Worm (Caenorhabditis elegans) whole organism, L1 larva: ENCODE results near the gene nas-8.

Experiments
- C04F5.9 ChIP-seq: sonication (generic microtip); optimal IDR thresholded peaks from 2 replicates; lab custom pipeline; 2016; ENCODE audit warnings: missing genetic modification characterization, missing compliant biosample characterization
- C16A3.4 ChIP-seq: fragments of 150-350 bp; optimal IDR thresholded peaks from 2 replicates; lab custom pipeline; 2014; ENCODE audit warnings: missing biosample characterization, missing genetic modification characterization
- F16B12.6 ChIP-seq: fragments of 150-350 bp; optimal IDR thresholded peaks from 2 replicates; lab custom pipeline; 2014; ENCODE audit warnings: missing biosample characterization, missing genetic modification characterization
- aha-1 ChIP-seq: fragments of 150-350 bp; optimal IDR thresholded peaks from 2 replicates; lab custom pipeline; 2014; ENCODE audit warnings: missing biosample characterization, missing genetic modification characterization
- alr-1 ChIP-seq: fragments of 200-800 bp; sonication (Bioruptor generic); optimal IDR thresholded peaks from 2 replicates; lab custom pipeline; 2018; ENCODE audit warnings: borderline replicate concordance, mild to moderate bottlenecking, missing genetic modification characterization, missing compliant biosample characterization
- aly-2 ChIP-seq: fragments of 150-350 bp; optimal IDR thresholded peaks from 2 replicates; lab custom pipeline; 2014; ENCODE audit warnings: missing biosample characterization, missing genetic modification characterization
- ama-1 ChIP-seq: fragments of 150-350 bp; optimal IDR thresholded peaks from 2 replicates; lab custom pipeline; 2014
- ceh-82 ChIP-seq, 3 experiments: fragments of 150-350 bp in 1 of 3; sonication (generic microtip) in 2 of 3; optimal IDR thresholded peaks; 2 replicates each; lab custom pipeline; 2014 to 2017; ENCODE audit warnings: missing biosample characterization in 3 of 3, missing genetic modification characterization in 3 of 3
- ceh-88 ChIP-seq: fragments of 200-800 bp; sonication (Bioruptor generic); IDR thresholded peaks from 2 replicates; pipeline ENCODE4 v1.3.6; 2022; ENCODE audit warnings: missing genetic modification characterization, missing compliant biosample characterization
- ces-1 ChIP-seq: fragments of 150-350 bp; optimal IDR thresholded peaks from 2 replicates; lab custom pipeline; 2014; ENCODE audit warnings: missing biosample characterization, missing genetic modification reagents, missing genetic modification characterization
- dpl-1 ChIP-seq, 3 experiments: fragments of 150-350 bp in 2 of 3; sonication (generic microtip) in 1 of 3; optimal IDR thresholded peaks; 2 replicates each; lab custom pipeline; 2014 to 2017; ENCODE audit warnings: missing biosample characterization in 3 of 3, missing genetic modification characterization in 3 of 3, missing genetic modification reagents in 3 of 3
- dsc-1 ChIP-seq: sonication (generic microtip); optimal IDR thresholded peaks from 2 replicates; lab custom pipeline; 2016; ENCODE audit warnings: mild to moderate bottlenecking, missing genetic modification characterization, missing compliant biosample characterization
- efl-1 ChIP-seq, 4 experiments: fragments of 150-350 bp; optimal IDR thresholded peaks in 3 of 4; peaks in 1 of 4; 1 replicate in 1 of 4; 2 replicates in 3 of 4; lab custom pipeline; 2014; ENCODE audit warnings: missing biosample characterization in 2 of 4, missing genetic modification characterization in 2 of 4, missing genetic modification reagents in 2 of 4
- efl-3 ChIP-seq: fragments of 200-800 bp; sonication (Bioruptor generic); optimal IDR thresholded peaks from 2 replicates; lab custom pipeline; 2018; ENCODE audit warnings: mild to moderate bottlenecking, missing genetic modification characterization, missing compliant biosample characterization
- ets-5 ChIP-seq: fragments of 200-800 bp; sonication (Bioruptor generic); IDR thresholded peaks from 2 replicates; pipeline ENCODE4 v1.3.6; 2022; ENCODE audit warnings: missing genetic modification characterization, missing compliant biosample characterization
- fkh-8 ChIP-seq: sonication (generic microtip); optimal IDR thresholded peaks from 2 replicates; lab custom pipeline; 2016; ENCODE audit warnings: mild to moderate bottlenecking, missing genetic modification characterization, missing compliant biosample characterization
- hlh-17 ChIP-seq: fragments of 200-800 bp; sonication (Bioruptor generic); optimal IDR thresholded peaks from 2 replicates; lab custom pipeline; 2018; ENCODE audit warnings: missing genetic modification characterization, mild to moderate bottlenecking, missing compliant biosample characterization, moderate library complexity, borderline replicate concordance
- lin-14 ChIP-seq: fragments of 200-800 bp; sonication (Bioruptor generic); optimal IDR thresholded peaks from 2 replicates; lab custom pipeline; 2018; ENCODE audit warnings: mild to moderate bottlenecking, missing genetic modification characterization, moderate library complexity, missing compliant biosample characterization
- lin-15B ChIP-seq: fragments of 150-350 bp; sonication (generic microtip); optimal IDR thresholded peaks from 3 replicates; lab custom pipeline; 2014; ENCODE audit warnings: missing biosample characterization, missing genetic modification characterization
- lin-35 ChIP-seq, 2 experiments: fragments of 150-350 bp; optimal IDR thresholded peaks; 2 replicates each; lab custom pipeline; 2014; ENCODE audit warnings: missing biosample characterization in 2 of 2, missing genetic modification characterization in 2 of 2, missing genetic modification reagents in 2 of 2
- lsy-2 ChIP-seq, 2 experiments: fragments of 150-350 bp; optimal IDR thresholded peaks; 2 replicates each; lab custom pipeline; 2014; ENCODE audit warnings: missing biosample characterization in 2 of 2, missing genetic modification characterization in 2 of 2
- mdl-1 ChIP-seq, 2 experiments: fragments of 150-350 bp; optimal IDR thresholded peaks; 2 replicates each; lab custom pipeline; 2014 to 2017; ENCODE audit warnings: missing biosample characterization in 2 of 2, missing genetic modification characterization in 2 of 2, inconsistent platforms in 1 of 2
- mef-2 ChIP-seq: fragments of 150-350 bp; optimal IDR thresholded peaks from 2 replicates; lab custom pipeline; 2014; ENCODE audit warnings: missing biosample characterization, missing genetic modification characterization
- nhr-11 ChIP-seq: fragments of 150-350 bp; optimal IDR thresholded peaks from 2 replicates; lab custom pipeline; 2014; ENCODE audit warnings: missing biosample characterization, missing genetic modification characterization
- nhr-12 ChIP-seq: sonication (generic microtip); optimal IDR thresholded peaks from 2 replicates; lab custom pipeline; 2017; ENCODE audit warnings: missing biosample characterization, missing genetic modification characterization
- nhr-19 ChIP-seq: fragments of 200-800 bp; sonication (Bioruptor generic); conservative IDR thresholded peaks from 2 replicates; pipeline ENCODE4 v1.3.6; 2022; ENCODE audit warnings: missing genetic modification characterization, missing compliant biosample characterization
- nhr-20 ChIP-seq: sonication (generic microtip); optimal IDR thresholded peaks from 2 replicates; lab custom pipeline; 2016; ENCODE audit warnings: mild to moderate bottlenecking, missing genetic modification characterization, missing compliant biosample characterization
- nhr-237 ChIP-seq: fragments of 150-350 bp; optimal IDR thresholded peaks from 2 replicates; lab custom pipeline; 2014; ENCODE audit warnings: missing biosample characterization, missing genetic modification characterization
- nhr-85 ChIP-seq: sonication (generic microtip); peaks from one replicate; lab custom pipeline; 2016; ENCODE audit warnings: missing genetic modification characterization, inconsistent platforms, missing compliant biosample characterization
- pag-3 ChIP-seq: sonication (generic microtip); optimal IDR thresholded peaks from 2 replicates; lab custom pipeline; 2017; ENCODE audit warnings: missing genetic modification characterization, mild to moderate bottlenecking, missing compliant biosample characterization, antibody characterized with exemption, borderline replicate concordance; ENCODE audit not compliant: insufficient read depth
- pax-3 ChIP-seq: fragments of 200-800 bp; sonication (Bioruptor generic); optimal IDR thresholded peaks from 2 replicates; lab custom pipeline; 2018; ENCODE audit warnings: mild to moderate bottlenecking, missing genetic modification characterization, moderate library complexity, missing compliant biosample characterization
- snu-23 ChIP-seq: sonication (generic microtip); optimal IDR thresholded peaks from 2 replicates; lab custom pipeline; 2016; ENCODE audit warnings: missing genetic modification characterization, missing compliant biosample characterization
- sup-37 ChIP-seq: fragments of 200-800 bp; sonication (Bioruptor generic); optimal IDR thresholded peaks from 2 replicates; lab custom pipeline; 2018; ENCODE audit warnings: mild to moderate bottlenecking, missing genetic modification characterization, missing compliant biosample characterization
- swsn-7 ChIP-seq: sonication (generic microtip); optimal IDR thresholded peaks from 2 replicates; lab custom pipeline; 2016; ENCODE audit warnings: missing genetic modification characterization, missing compliant biosample characterization
- tlp-1 ChIP-seq: fragments of 150-350 bp; optimal IDR thresholded peaks from 2 replicates; lab custom pipeline; 2014; ENCODE audit warnings: missing biosample characterization, missing genetic modification characterization
- unc-130 ChIP-seq: fragments of 150-350 bp; optimal IDR thresholded peaks from 2 replicates; lab custom pipeline; 2017; ENCODE audit warnings: missing biosample characterization, missing genetic modification characterization, inconsistent platforms
- unc-86 ChIP-seq: sonication (generic microtip); optimal IDR thresholded peaks from 2 replicates; lab custom pipeline; 2016; ENCODE audit warnings: missing genetic modification characterization, missing compliant biosample characterization
- vab-15 ChIP-seq: sonication (generic microtip); optimal IDR thresholded peaks from 2 replicates; lab custom pipeline; 2017; ENCODE audit warnings: missing genotype, mild to moderate bottlenecking, missing genetic modification characterization, missing compliant biosample characterization
- xbp-1 ChIP-seq: sonication (generic microtip); optimal IDR thresholded peaks from 2 replicates; lab custom pipeline; 2016; ENCODE audit warnings: missing genetic modification characterization, missing compliant biosample characterization
- ztf-4 ChIP-seq: fragments of 150-350 bp; optimal IDR thresholded peaks from 2 replicates; lab custom pipeline; 2014; ENCODE audit warnings: missing biosample characterization, missing genetic modification characterization

nas-8 gene

DNA sequence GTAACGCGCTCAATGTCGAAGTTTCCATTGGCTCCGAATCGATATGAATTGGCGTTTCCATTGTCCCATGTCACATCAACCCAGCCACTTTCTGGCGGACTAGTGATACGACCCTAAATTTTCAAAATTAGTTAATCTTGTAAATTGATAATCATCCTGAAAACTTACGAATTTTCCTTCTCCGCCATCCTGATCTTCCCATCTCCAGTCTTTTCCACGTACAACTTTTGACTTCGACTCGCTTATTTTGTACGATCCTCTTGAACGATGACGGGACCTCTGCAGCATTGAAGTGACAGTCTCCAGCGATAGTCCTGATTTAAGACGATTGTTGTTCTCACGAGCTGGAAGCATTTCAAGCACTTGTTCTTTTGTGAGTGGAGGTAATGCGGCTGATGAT lies 24.4 kb downstream of the nas-8 start:
- TF ChIP-seq mef-2 (tag; lab: Kevin White, UChicago) = no peak
- TF ChIP-seq ama-1 = no peak
- no peak for TF ChIP-seq ces-1
- TF ChIP-seq pag-3 (tag; lab: Kevin White, UChicago) = no peak
- TF ChIP-seq ceh-88 = no peak
- no peak for TF ChIP-seq nhr-19 (GFP tag; lab: Robert Waterston, UW)
- no peak for TF ChIP-seq aha-1 (tag; lab: Kevin White, UChicago)
- TF ChIP-seq sup-37 (GFP tag; lab: Kevin White, UChicago) = no peak
- TF ChIP-seq ets-5 = no peak
- TF ChIP-seq snu-23 (GFP tag; lab: Kevin White, UChicago) = no peak
- TF ChIP-seq hlh-17 (GFP tag; lab: Kevin White, UChicago) = no peak
- TF ChIP-seq C04F5.9 (tag; lab: Kevin White, UChicago) = no peak
- TF ChIP-seq lin-14 (GFP tag; lab: Kevin White, UChicago) = no peak
- TF ChIP-seq dpl-1 (GFP tag; optimal IDR thresholded peaks at IDR 0.05; lab: Kevin White, UChicago) = no peak
- TF ChIP-seq swsn-7 (tag; lab: Kevin White, UChicago) = no peak
- no peak for TF ChIP-seq pax-3
- TF ChIP-seq alr-1 = no peak
- no peak for TF ChIP-seq ztf-4
- no peak for TF ChIP-seq tlp-1 (tag; lab: Kevin White, UChicago)
- TF ChIP-seq nhr-11 (tag; lab: Kevin White, UChicago) = no peak
- TF ChIP-seq, all 84 proteins: peak for 0

DNA sequence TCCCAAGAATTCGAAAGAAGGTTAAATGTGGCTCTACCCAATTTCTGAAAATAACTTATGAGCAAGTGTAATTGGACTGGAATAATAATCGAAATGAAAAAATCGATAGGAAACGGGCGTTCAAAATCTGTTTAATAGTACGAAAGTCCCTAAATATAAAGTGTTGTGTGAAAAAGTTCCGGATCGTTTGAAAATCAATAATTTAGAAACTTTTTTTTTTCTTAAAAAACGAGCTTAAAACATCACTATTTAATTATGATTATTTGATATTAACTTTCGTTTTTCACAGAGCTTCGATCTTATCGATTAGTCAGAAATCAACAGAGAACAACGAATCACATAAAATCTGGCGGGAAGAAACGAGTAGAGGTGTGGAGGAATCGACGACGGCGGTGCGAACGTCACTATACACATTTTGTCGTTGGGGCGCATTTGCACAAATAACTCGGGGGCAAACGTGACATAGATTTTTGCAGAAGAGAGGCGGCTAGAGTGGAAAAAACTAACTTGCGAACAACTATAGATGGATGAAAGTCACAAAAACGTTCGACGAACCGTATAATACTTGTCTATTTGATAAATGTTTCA lies 30.1 kb downstream of the nas-8 start, which contains the start of gene hecd-1:
hecd-1 (minus strand) TSS at position 51 of the 588 bp plus-strand sequence.
- no peak for TF ChIP-seq dsc-1 (tag; lab: Kevin White, UChicago)
- TF ChIP-seq fkh-8 (tag; lab: Kevin White, UChicago) = peak; percentile 26
- no peak for TF ChIP-seq vab-15 (tag; lab: Kevin White, UChicago)
- TF ChIP-seq swsn-7 (tag; lab: Kevin White, UChicago) = no peak
- no peak for TF ChIP-seq ama-1
- no peak for TF ChIP-seq unc-130 (tag; lab: Kevin White, UChicago)
- no peak for TF ChIP-seq nhr-12 (tag; lab: Kevin White, UChicago)
- TF ChIP-seq efl-1 (optimal IDR thresholded peaks at IDR 0.05; lab: Kevin White, UChicago) = peak in 1 of 2 experiments; percentile 29
- peak; percentile 32 to 83 for TF ChIP-seq efl-1 (GFP tag; optimal IDR thresholded peaks at IDR 0.05 in 1 of 2; lab: Kevin White, UChicago)
- TF ChIP-seq lin-14 (GFP tag; lab: Kevin White, UChicago) = peak; percentile 76
- TF ChIP-seq aly-2 (tag; lab: Kevin White, UChicago) = no peak
- TF ChIP-seq ceh-82 (tag; optimal IDR thresholded peaks at IDR 0.05; lab: Kevin White, UChicago) = peak in 1 of 3 experiments; percentile 29
- peak; percentile 16 for TF ChIP-seq lin-15B (tag; lab: Kevin White, UChicago)
- TF ChIP-seq F16B12.6 = peak; percentile 26
- no peak for TF ChIP-seq nhr-237 (tag; lab: Kevin White, UChicago)
- TF ChIP-seq mef-2 (tag; lab: Kevin White, UChicago) = no peak
- peak; percentile 8 for TF ChIP-seq xbp-1 (tag; lab: Kevin White, UChicago)
- TF ChIP-seq efl-3 (GFP tag; lab: Kevin White, UChicago) = no peak
- TF ChIP-seq lsy-2 (tag; optimal IDR thresholded peaks at IDR 0.05; lab: Kevin White, UChicago) = peak in 1 of 2 experiments; percentile 49
- TF ChIP-seq snu-23 (GFP tag; lab: Kevin White, UChicago) = no peak
- TF ChIP-seq dpl-1 (GFP tag; optimal IDR thresholded peaks at IDR 0.05; lab: Kevin White, UChicago) = peak in 2 of 3 experiments; percentile 2 to 44
- TF ChIP-seq ztf-4 = no peak
- TF ChIP-seq nhr-20 (tag; lab: Kevin White, UChicago) = no peak
- peak; percentile 5 for TF ChIP-seq C16A3.4 (tag; lab: Kevin White, UChicago)
- TF ChIP-seq nhr-85 (tag; lab: Kevin White, UChicago) = no peak
- no peak for TF ChIP-seq unc-86 (tag; lab: Kevin White, UChicago)
- peak in 1 of 2 experiments; percentile 46 for TF ChIP-seq mdl-1 (tag; optimal IDR thresholded peaks at IDR 0.05; lab: Kevin White, UChicago)
- peak in 1 of 2 experiments; percentile 55 for TF ChIP-seq lin-35 (GFP tag; optimal IDR thresholded peaks at IDR 0.05; lab: Kevin White, UChicago)
